Fruit fly (Drosophila melanogaster): ENCODE measurements around the gene rdx.

rdx gene

DNA sequence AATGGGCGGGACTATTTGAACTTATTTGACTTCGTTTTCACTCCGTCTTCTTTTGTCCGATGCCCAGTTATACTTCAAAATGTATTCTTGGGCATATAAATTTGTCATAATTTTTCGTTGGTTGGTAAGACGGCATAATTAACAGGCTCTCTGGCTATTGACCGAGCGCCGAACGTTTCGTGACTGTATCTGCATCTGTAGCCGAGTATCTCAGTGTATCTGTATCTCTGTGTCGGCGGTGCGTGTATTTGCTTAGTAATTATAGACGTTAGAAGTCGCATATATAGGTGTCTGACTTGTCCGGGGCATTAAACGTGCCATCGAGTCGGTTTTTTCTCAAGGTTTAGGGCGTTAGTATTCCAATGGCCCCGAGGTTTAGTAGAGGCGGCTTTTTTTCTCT, 26.7 kb downstream of the rdx start (continued):
- no peak for TF ChIP-seq Bgb (GFP tag; IDR thresholded peaks at IDR 0.05; ENCODE audit: partially characterized antibody)
- peak; percentile 78 for TF ChIP-seq Med (GFP tag)
- TF ChIP-seq CG17612 (GFP tag; IDR thresholded peaks at IDR 0.05), result no peak
- no peak for TF ChIP-seq schlank (tag; optimal IDR thresholded peaks at IDR 0.05)
- peak; percentile 36 for TF ChIP-seq ftz-f1 (GFP tag; optimal IDR thresholded peaks at IDR 0.05)
- TF ChIP-seq z (GFP tag; IDR thresholded peaks at IDR 0.05), result no peak
- no peak for TF ChIP-seq trem (tag; optimal IDR thresholded peaks at IDR 0.05)
- TF ChIP-seq CG10209 (GFP tag; optimal IDR thresholded peaks at IDR 0.05), result no peak
- TF ChIP-seq Hr3 (GFP tag; optimal IDR thresholded peaks at IDR 0.05), result no peak
- TF ChIP-seq Jarid2 (GFP tag; optimal IDR thresholded peaks at IDR 0.05), result no peak
- TF ChIP-seq fd96Cb (tag; optimal IDR thresholded peaks at IDR 0.05), result no peak
- TF ChIP-seq sd (tag; optimal IDR thresholded peaks at IDR 0.05), result peak; percentile 58
- no peak for TF ChIP-seq nmo (GFP tag; optimal IDR thresholded peaks at IDR 0.05)
- TF ChIP-seq CG3065 (GFP tag; optimal IDR thresholded peaks at IDR 0.05), result no peak
- no peak for TF ChIP-seq unc-4 (GFP tag; IDR thresholded peaks at IDR 0.05; ENCODE audit: partially characterized antibody)
- no peak for TF ChIP-seq CG15696 (tag; optimal IDR thresholded peaks at IDR 0.05)
- no peak for TF ChIP-seq CG14014 (GFP tag; IDR thresholded peaks at IDR 0.05)
- peak; percentile 53; the same call in 1 of the 3 replicates for TF ChIP-seq so (GFP tag; IDR thresholded peaks at IDR 0.05)
- TF ChIP-seq crol (GFP tag; IDR thresholded peaks at IDR 0.05), result no peak
- peak; percentile 6 for TF ChIP-seq lab (GFP tag; optimal IDR thresholded peaks at IDR 0.05)
- no peak for TF ChIP-seq nau (GFP tag; optimal IDR thresholded peaks at IDR 0.05)
- TF ChIP-seq wor (GFP tag; IDR thresholded peaks at IDR 0.05), result no peak
- TF ChIP-seq CG13894 (tag; optimal IDR thresholded peaks at IDR 0.05), result peak; percentile 18
- peak; percentile 87; the same call in 2 of the 4 replicates for TF ChIP-seq chinmo (GFP tag; IDR thresholded peaks at IDR 0.05; ENCODE audit: partially characterized antibody)
- no peak for TF ChIP-seq Dip3 (GFP tag; optimal IDR thresholded peaks at IDR 0.05)
- TF ChIP-seq CG17328 (GFP tag; IDR thresholded peaks at IDR 0.05), result no peak
- no peak for TF ChIP-seq CG8765 (GFP tag; IDR thresholded peaks at IDR 0.05)
- no peak for TF ChIP-seq HLH4C (GFP tag; IDR thresholded peaks at IDR 0.05; ENCODE audit: partially characterized antibody)
- TF ChIP-seq Mes4 (GFP tag; optimal IDR thresholded peaks at IDR 0.05), result no peak
- no peak for TF ChIP-seq HmgZ (tag; optimal IDR thresholded peaks at IDR 0.05)
- no peak for TF ChIP-seq CG12391 (tag; optimal IDR thresholded peaks at IDR 0.05)
- TF ChIP-seq CG6813 (GFP tag; optimal IDR thresholded peaks at IDR 0.05), result peak; percentile 6
- no peak for TF ChIP-seq sisA (GFP tag; IDR thresholded peaks at IDR 0.05)
- no peak for TF ChIP-seq Lim3 (GFP tag; IDR thresholded peaks at IDR 0.05)
- TF ChIP-seq her (GFP tag; optimal IDR thresholded peaks at IDR 0.05), result no peak
- TF ChIP-seq Gug (GFP tag; IDR thresholded peaks at IDR 0.05), result no peak
- TF ChIP-seq Awh (GFP tag; IDR thresholded peaks at IDR 0.05), result peak; percentile 52; the same call in 1 of the 2 replicates
- no peak for TF ChIP-seq eve (GFP tag; optimal IDR thresholded peaks at IDR 0.05)
- TF ChIP-seq CG2875 (GFP tag; optimal IDR thresholded peaks at IDR 0.05), result no peak
- TF ChIP-seq CG10979 (tag; optimal IDR thresholded peaks at IDR 0.05), result no peak
- no peak for TF ChIP-seq CG18262 (tag; optimal IDR thresholded peaks at IDR 0.05)
- TF ChIP-seq Ets65A (GFP tag), result no peak
- TF ChIP-seq corto (GFP tag; optimal IDR thresholded peaks at IDR 0.05), result no peak
- no peak for TF ChIP-seq usp (GFP tag; optimal IDR thresholded peaks at IDR 0.05)
- no peak for TF ChIP-seq CrebB (tag; optimal IDR thresholded peaks at IDR 0.05)
- no peak for TF ChIP-seq Rx (GFP tag; IDR thresholded peaks at IDR 0.05)
- TF ChIP-seq CG17359 (tag; optimal IDR thresholded peaks at IDR 0.05), result no peak
- TF ChIP-seq sc (optimal IDR thresholded peaks at IDR 0.05), result no peak
- TF ChIP-seq sc (GFP tag; optimal IDR thresholded peaks at IDR 0.05), result no peak
- TF ChIP-seq CG15011 (GFP tag; optimal IDR thresholded peaks at IDR 0.05), result no peak
- TF ChIP-seq psq (GFP tag; optimal IDR thresholded peaks at IDR 0.05), result no peak
- no peak for TF ChIP-seq CG12155 (GFP tag; optimal IDR thresholded peaks at IDR 0.05)

Measured in whole organism, embryonic.